Worm (Caenorhabditis elegans): ENCODE results near the gene T26A5.6.

- no peak for TF ChIP-seq unc-62 (GFP tag; optimal IDR thresholded peaks at IDR 0.05)
- TF ChIP-seq daf-12 (tag; optimal IDR thresholded peaks at IDR 0.05), result no peak
- no peak for TF ChIP-seq ztf-11 (tag; optimal IDR thresholded peaks at IDR 0.05)
- TF ChIP-seq egl-27 (tag; optimal IDR thresholded peaks at IDR 0.05), result no peak
- no peak for TF ChIP-seq pqm-1 (tag; optimal IDR thresholded peaks at IDR 0.05)
- no peak for TF ChIP-seq ama-1 (optimal IDR thresholded peaks at IDR 0.05)
- no peak for TF ChIP-seq nhr-28 (tag; optimal IDR thresholded peaks at IDR 0.05)
- no peak for TF ChIP-seq aly-2 (tag; optimal IDR thresholded peaks at IDR 0.05)
- TF ChIP-seq ceh-9 (tag; optimal IDR thresholded peaks at IDR 0.05), result no peak
- TF ChIP-seq tbx-2 (tag; optimal IDR thresholded peaks at IDR 0.05), result no peak
These were observed 32.4 kb upstream of the T26A5.6 start, which contains the start of gene chtb-2 for ce11 chrIII:6482918-6483317.
